Worm (Caenorhabditis elegans) whole organism, L4/young adult: ENCODE measurements around the gene ints-2.

Source experiments
- W03F9.2 ChIP-seq: fragments of 150-350 bp; optimal IDR thresholded peaks from 2 replicates; lab custom pipeline; 2014; ENCODE audit warnings: missing biosample characterization, missing genetic modification characterization
- him-1 ChIP-seq: sonication (generic microtip); optimal IDR thresholded peaks from 2 replicates; lab custom pipeline; 2016; ENCODE audit warnings: missing genotype, missing genetic modification reagents, missing genetic modification characterization, missing compliant biosample characterization

ce11 chrV:14175216-14175615 lies 10.3 kb upstream of the ints-2 start, which contains the start of gene cest-2.2:
- TF ChIP-seq W03F9.2 (tag; lab: Kevin White, UChicago) (no peak), him-1 (no peak)
